Worm (Caenorhabditis elegans): Measurements from ENCODE around the gene clc-5.

clc-5 gene

ce11 chrX:7474968-7475433, 41.6 kb downstream of the clc-5 start, which contains the start of gene coh-1:
Gene coh-1, minus strand, starts transcription at chrX:7475018.
- TF ChIP-seq C16A3.4 (tag; optimal IDR thresholded peaks at IDR 0.05) (peak; percentile 59), lin-14 (GFP tag; optimal IDR thresholded peaks at IDR 0.05) (peak; percentile 89), unc-62 (GFP tag; optimal IDR thresholded peaks at IDR 0.05) (no peak), lin-35 (GFP tag; optimal IDR thresholded peaks at IDR 0.05) (peak; percentile 41 to 75), ztf-11 (tag; optimal IDR thresholded peaks at IDR 0.05) (no peak), Y116A8C.19 (tag; optimal IDR thresholded peaks at IDR 0.05; ENCODE audit: borderline replicate concordance) (no peak), nhr-11 (tag; optimal IDR thresholded peaks at IDR 0.05) (no peak), irx-1 (tag; optimal IDR thresholded peaks at IDR 0.05) (peak; percentile 16), hlh-4 (tag; optimal IDR thresholded peaks at IDR 0.05) (no peak), ceh-82 (tag; optimal IDR thresholded peaks at IDR 0.05) (peak; percentile 14 to 69 (median 27)), mab-9 (GFP tag; IDR thresholded peaks at IDR 0.05) (no peak), nhr-85 (tag) (peak; percentile 70), unc-86 (tag; optimal IDR thresholded peaks at IDR 0.05) (peak; percentile 33), mef-2 (tag; optimal IDR thresholded peaks at IDR 0.05) (no peak), pax-3 (tag; optimal IDR thresholded peaks at IDR 0.05) (no peak), ets-5 (GFP tag; IDR thresholded peaks at IDR 0.05) (no peak), alr-1 (tag; optimal IDR thresholded peaks at IDR 0.05; ENCODE audit: borderline replicate concordance) (no peak), nhr-77 (tag; optimal IDR thresholded peaks at IDR 0.05) (peak; percentile 15), C34B4.2 (tag; optimal IDR thresholded peaks at IDR 0.05) (no peak), ztf-4 (tag; optimal IDR thresholded peaks at IDR 0.05) (no peak), vab-15 (tag; optimal IDR thresholded peaks at IDR 0.05) (no peak), fkh-4 (tag; optimal IDR thresholded peaks at IDR 0.05; ENCODE audit: borderline replicate concordance) (no peak), lsy-2 (tag; optimal IDR thresholded peaks at IDR 0.05) (peak; percentile 54 to 78), tlp-1 (tag; optimal IDR thresholded peaks at IDR 0.05) (no peak), pag-3 (tag; optimal IDR thresholded peaks at IDR 0.05; ENCODE audit: borderline replicate concordance, insufficient read depth) (no peak), hpl-2 (GFP tag; optimal IDR thresholded peaks at IDR 0.05) (no peak), ceh-8 (GFP tag; optimal IDR thresholded peaks at IDR 0.05) (no peak), ceh-90 (tag; optimal IDR thresholded peaks at IDR 0.05) (no peak), snpc-4 (tag; optimal IDR thresholded peaks at IDR 0.05) (peak; percentile 39), unc-98 (GFP tag; IDR thresholded peaks at IDR 0.05) (no peak), rnt-1 (tag; optimal IDR thresholded peaks at IDR 0.05) (peak; percentile 57), egl-13 (tag; optimal IDR thresholded peaks at IDR 0.05) (peak; percentile 34), nhr-237 (tag; optimal IDR thresholded peaks at IDR 0.05) (no peak), nhr-12 (tag; optimal IDR thresholded peaks at IDR 0.05) (no peak), dsc-1 (tag; optimal IDR thresholded peaks at IDR 0.05) (peak; percentile 56), tbx-2 (tag; optimal IDR thresholded peaks at IDR 0.05) (peak; percentile 69), nhr-47 (tag; optimal IDR thresholded peaks at IDR 0.05) (peak; percentile 69), egl-27 (tag; optimal IDR thresholded peaks at IDR 0.05) (no peak), ama-1 (optimal IDR thresholded peaks at IDR 0.05) (no peak), ceh-63 (GFP tag; optimal IDR thresholded peaks at IDR 0.05) (no peak), nhr-19 (GFP tag; conservative IDR thresholded peaks at IDR 0.05) (peak; percentile 37; the same call in 1 of the 2 replicates), nhr-71 (tag; optimal IDR thresholded peaks at IDR 0.05) (peak; percentile 77), fkh-8 (tag; optimal IDR thresholded peaks at IDR 0.05) (peak; percentile 59), fkh-10 (GFP tag; optimal IDR thresholded peaks at IDR 0.05) (peak; percentile 19), nhr-76 (tag; optimal IDR thresholded peaks at IDR 0.05) (no peak), jun-1 (tag; optimal IDR thresholded peaks at IDR 0.05) (peak; percentile 2), isw-1 (GFP tag; IDR thresholded peaks at IDR 0.05) (0 out of 2 replicates have a peak, but pooled peaks have one; percentile 7), mdl-1 (tag; optimal IDR thresholded peaks at IDR 0.05) (peak in 1 of 2 experiments; percentile 69), aly-2 (tag; optimal IDR thresholded peaks at IDR 0.05) (no peak), ces-1 (GFP tag; optimal IDR thresholded peaks at IDR 0.05) (no peak), sox-4 (tag; optimal IDR thresholded peaks at IDR 0.05) (no peak), C04F5.9 (tag; optimal IDR thresholded peaks at IDR 0.05) (no peak), skn-1 (tag; optimal IDR thresholded peaks at IDR 0.05) (peak; percentile 55)
